Fruit fly (Drosophila melanogaster) whole organism, wandering third instar larva: ENCODE measurements around the gene Prosbeta2R2.

Experiments used
- Abd-B ChIP-seq: fragments of >200 bp; optimal IDR thresholded peaks from 2 replicates; lab custom pipeline; 2017; ENCODE audit warnings: missing biosample characterization, missing genetic modification characterization
- CG32264 ChIP-seq: fragments of 200-800 bp; sonication (Bioruptor generic); optimal IDR thresholded peaks from 2 replicates; lab custom pipeline; 2016; ENCODE audit warnings: missing biosample characterization, missing genetic modification characterization
- CG9705 ChIP-seq: fragments of 200-800 bp; sonication (Bioruptor generic); optimal IDR thresholded peaks from 2 replicates; lab custom pipeline; 2018; ENCODE audit warnings: missing biosample characterization, mild to moderate bottlenecking, missing genetic modification characterization
- CrebA ChIP-seq: fragments of 200-800 bp; sonication (Bioruptor generic); optimal IDR thresholded peaks from 2 replicates; lab custom pipeline; 2016; ENCODE audit warnings: missing biosample characterization, mild to moderate bottlenecking, missing genetic modification characterization, borderline replicate concordance
- Dfd ChIP-seq: fragments of >200 bp; optimal IDR thresholded peaks from 2 replicates; lab custom pipeline; 2017; ENCODE audit warnings: missing biosample characterization, missing genetic modification characterization
- Dif ChIP-seq: fragments of 200-275, 200-300 bp; sonication (Bioruptor generic); optimal IDR thresholded peaks from 2 replicates; lab custom pipeline; 2018; ENCODE audit warnings: missing biosample characterization, missing genetic modification characterization; ENCODE audit not compliant: partially characterized antibody
- GATAd ChIP-seq: sonication (Bioruptor generic); optimal IDR thresholded peaks from 2 replicates; lab custom pipeline; 2016; ENCODE audit warnings: missing biosample characterization, missing genetic modification characterization
- HLH106 ChIP-seq: fragments of 200-800 bp; optimal IDR thresholded peaks from 3 replicates; lab custom pipeline; 2019; ENCODE audit warnings: missing biosample characterization, mild to moderate bottlenecking, missing genetic modification characterization, moderate library complexity
- Hnf4 ChIP-seq: fragments of 200-800 bp; sonication (Bioruptor generic); optimal IDR thresholded peaks from 2 replicates; lab custom pipeline; 2016; ENCODE audit warnings: missing biosample characterization, mild to moderate bottlenecking, missing genetic modification characterization
- Hr78 ChIP-seq: fragments of >200 bp; optimal IDR thresholded peaks from 2 replicates; lab custom pipeline; 2017; ENCODE audit warnings: missing biosample characterization, missing genetic modification characterization
- Hr83 ChIP-seq: fragments of 200-300 bp; sonication (Bioruptor generic); optimal IDR thresholded peaks from 2 replicates; lab custom pipeline; 2016; ENCODE audit warnings: missing biosample characterization, mild to moderate bottlenecking, missing genetic modification characterization, moderate library complexity; ENCODE audit not compliant: poor library complexity, severe bottlenecking
- Jra ChIP-seq: sonication (Bioruptor generic); optimal IDR thresholded peaks from 2 replicates; lab custom pipeline; 2016; ENCODE audit warnings: missing biosample characterization, missing genetic modification characterization
- Myc ChIP-seq: fragments of >200 bp; optimal IDR thresholded peaks from 2 replicates; lab custom pipeline; 2017
- N ChIP-seq: fragments of >200 bp; optimal IDR thresholded peaks from 2 replicates; lab custom pipeline; 2018; ENCODE audit warnings: missing biosample characterization, missing external identifiers, missing genetic modification characterization
- OdsH ChIP-seq: fragments of 200-800 bp; sonication (Bioruptor generic); optimal IDR thresholded peaks from 2 replicates; lab custom pipeline; 2016; ENCODE audit warnings: missing biosample characterization, mild to moderate bottlenecking, missing genetic modification characterization
- Rel ChIP-seq, 2 experiments: fragments of 200-800 bp; sonication (Bioruptor generic) in 1 of 2; optimal IDR thresholded peaks; 2 replicates in 1 of 2; 3 replicates in 1 of 2; lab custom pipeline; 2016 to 2019; ENCODE audit warnings: mild to moderate bottlenecking in 2 of 2, missing biosample characterization in 2 of 2, missing genetic modification characterization in 2 of 2, moderate library complexity in 1 of 2
- Sp1 ChIP-seq: fragments of 200-800 bp; sonication (Bioruptor generic); optimal IDR thresholded peaks from 3 replicates; lab custom pipeline; 2019; ENCODE audit warnings: missing biosample characterization, mild to moderate bottlenecking, missing genetic modification characterization, moderate library complexity
- Vsx2 ChIP-seq: fragments of 200-300, 225-300 bp; sonication (Bioruptor generic); optimal IDR thresholded peaks from 2 replicates; lab custom pipeline; 2018; ENCODE audit warnings: missing biosample characterization, missing genetic modification characterization; ENCODE audit not compliant: partially characterized antibody
- br ChIP-seq: fragments of 200-800 bp; sonication (Bioruptor generic); optimal IDR thresholded peaks from 2 replicates; lab custom pipeline; 2016; ENCODE audit warnings: missing biosample characterization, missing genetic modification characterization
- brk ChIP-seq: fragments of 200-800 bp; sonication (Bioruptor generic); optimal IDR thresholded peaks from 2 replicates; lab custom pipeline; 2016; ENCODE audit warnings: missing biosample characterization, mild to moderate bottlenecking, missing genetic modification characterization
- dl ChIP-seq, 2 experiments: fragments of 175-275, 200-275 bp in 1 of 2; fragments of 200-275 bp in 1 of 2; sonication (Bioruptor generic); optimal IDR thresholded peaks; lab custom pipeline; 2018; ENCODE audit warnings: mild to moderate bottlenecking in 2 of 2, missing biosample characterization in 2 of 2, missing genetic modification characterization in 2 of 2, moderate library complexity in 2 of 2; ENCODE audit not compliant: partially characterized antibody in 2 of 2, insufficient read depth in 1 of 2
- dmrt93B ChIP-seq: fragments of 200-800 bp; sonication (Bioruptor generic); optimal IDR thresholded peaks from 2 replicates; lab custom pipeline; 2018; ENCODE audit warnings: missing biosample characterization, mild to moderate bottlenecking, missing genetic modification characterization
- dsf ChIP-seq: sonication (Bioruptor generic); optimal IDR thresholded peaks from 2 replicates; lab custom pipeline; 2016; ENCODE audit warnings: missing biosample characterization, missing genetic modification characterization, borderline replicate concordance
- ey ChIP-seq: fragments of 200-800 bp; sonication (Bioruptor generic); optimal IDR thresholded peaks from 2 replicates; lab custom pipeline; 2016; ENCODE audit warnings: missing biosample characterization, missing genetic modification characterization
- foxo ChIP-seq, 2 experiments: fragments of 200-800 bp; sonication (Bioruptor generic); optimal IDR thresholded peaks; 2 replicates in 1 of 2; 3 replicates in 1 of 2; lab custom pipeline; 2016 to 2017; ENCODE audit warnings: missing biosample characterization in 2 of 2, missing genetic modification characterization in 2 of 2
- fru ChIP-seq: fragments of 200-800 bp; sonication (Bioruptor generic); optimal IDR thresholded peaks from 3 replicates; lab custom pipeline; 2016; ENCODE audit warnings: missing biosample characterization, mild to moderate bottlenecking, missing genetic modification characterization
- h ChIP-seq: fragments of 200-800 bp; sonication (Bioruptor generic); optimal IDR thresholded peaks from 3 replicates; lab custom pipeline; 2016; ENCODE audit warnings: missing biosample characterization, mild to moderate bottlenecking, missing genetic modification characterization
- jim ChIP-seq: fragments of 175-275, 200-325 bp; sonication (Bioruptor generic); optimal IDR thresholded peaks from 2 replicates; lab custom pipeline; 2016; ENCODE audit warnings: missing biosample characterization, mild to moderate bottlenecking, missing genetic modification characterization
- lola ChIP-seq: fragments of >200 bp; optimal IDR thresholded peaks from 2 replicates; lab custom pipeline; 2017; ENCODE audit warnings: missing biosample characterization, missing genetic modification characterization
- pan ChIP-seq: fragments of >200 bp; optimal IDR thresholded peaks from 2 replicates; lab custom pipeline; 2017
- psq ChIP-seq: fragments of 200-800 bp; sonication (Bioruptor generic); optimal IDR thresholded peaks from 3 replicates; lab custom pipeline; 2017; ENCODE audit warnings: missing biosample characterization, mild to moderate bottlenecking, missing genetic modification characterization, moderate library complexity
- rgr ChIP-seq: fragments of 200-800 bp; sonication (Bioruptor generic); optimal IDR thresholded peaks from 3 replicates; lab custom pipeline; 2016; ENCODE audit warnings: missing biosample characterization, mild to moderate bottlenecking, missing genetic modification characterization
- sage ChIP-seq: fragments of 200-800 bp; sonication (Bioruptor generic); optimal IDR thresholded peaks from 2 replicates; lab custom pipeline; 2016; ENCODE audit warnings: missing biosample characterization, mild to moderate bottlenecking, missing genetic modification characterization
- sv ChIP-seq: fragments of 200-800 bp; sonication (Bioruptor generic); optimal IDR thresholded peaks from 3 replicates; lab custom pipeline; 2016; ENCODE audit warnings: missing biosample characterization, missing genetic modification characterization
- tai ChIP-seq: sonication (Bioruptor generic); optimal IDR thresholded peaks from 2 replicates; lab custom pipeline; 2016; ENCODE audit warnings: missing biosample characterization, missing genetic modification characterization
- woc ChIP-seq: sonication (Bioruptor generic); optimal IDR thresholded peaks from 2 replicates; lab custom pipeline; 2016; ENCODE audit warnings: missing biosample characterization, mild to moderate bottlenecking, missing genetic modification characterization

Gene Prosbeta2R2

dm6 chr3R:5240721-5241120 is 21.4 kb upstream of the Prosbeta2R2 start, which contains the start of gene CG33293:
Gene CG33293, minus strand, starts transcription at chr3R:5240735.
- TF ChIP-seq fru (GFP tag; lab: Kevin White, UChicago) (no peak), brk (GFP tag; lab: Kevin White, UChicago) (no peak), woc (GFP tag; lab: Kevin White, UChicago) (no peak), CG32264 (GFP tag; lab: Kevin White, UChicago) (no peak), tai (no peak), dmrt93B (GFP tag; lab: Kevin White, UChicago) (no peak), N (no peak), Dfd (no peak), dl (GFP tag; optimal IDR thresholded peaks at IDR 0.05; lab: Kevin White, UChicago; ENCODE audit: insufficient read depth in 1 of 2, partially characterized antibody in 2 of 2) (no peak), h (GFP tag; lab: Kevin White, UChicago) (no peak), GATAd (GFP tag; lab: Kevin White, UChicago) (no peak), sv (GFP tag; lab: Kevin White, UChicago) (no peak), HLH106 (tag; lab: Kevin White, UChicago) (no peak), Jra (GFP tag; lab: Kevin White, UChicago) (no peak), psq (GFP tag; lab: Kevin White, UChicago) (no peak), ey (GFP tag; lab: Kevin White, UChicago) (no peak), br (GFP tag; lab: Kevin White, UChicago) (no peak), sage (GFP tag; lab: Kevin White, UChicago) (no peak), rgr (no peak)

- TF ChIP-seq ey (GFP tag; lab: Kevin White, UChicago) (no peak), rgr (no peak), h (GFP tag; lab: Kevin White, UChicago) (no peak), Jra (GFP tag; lab: Kevin White, UChicago) (no peak), OdsH (no peak), HLH106 (tag; lab: Kevin White, UChicago) (no peak), Vsx2 (GFP tag; lab: Kevin White, UChicago) (no peak), pan (lab: Kevin White, UChicago) (no peak), br (GFP tag; lab: Kevin White, UChicago) (no peak), foxo (GFP tag; optimal IDR thresholded peaks at IDR 0.05; lab: Kevin White, UChicago) (no peak), Abd-B (GFP tag; lab: Kevin White, UChicago) (no peak), woc (GFP tag; lab: Kevin White, UChicago) (no peak), Hr83 (no peak), Rel (GFP tag; optimal IDR thresholded peaks at IDR 0.05; lab: Kevin White, UChicago) (no peak), Rel (tag; optimal IDR thresholded peaks at IDR 0.05; lab: Kevin White, UChicago) (no peak), dl (GFP tag; optimal IDR thresholded peaks at IDR 0.05; lab: Kevin White, UChicago; ENCODE audit: insufficient read depth in 1 of 2, partially characterized antibody in 2 of 2) (no peak), lola (no peak)
Measured at dm6 chr3R:5237215-5237614, 17.9 kb upstream of the Prosbeta2R2 start, which contains the start of gene rtp. Gene rtp, minus strand, starts transcription at chr3R:5237315.

DNA sequence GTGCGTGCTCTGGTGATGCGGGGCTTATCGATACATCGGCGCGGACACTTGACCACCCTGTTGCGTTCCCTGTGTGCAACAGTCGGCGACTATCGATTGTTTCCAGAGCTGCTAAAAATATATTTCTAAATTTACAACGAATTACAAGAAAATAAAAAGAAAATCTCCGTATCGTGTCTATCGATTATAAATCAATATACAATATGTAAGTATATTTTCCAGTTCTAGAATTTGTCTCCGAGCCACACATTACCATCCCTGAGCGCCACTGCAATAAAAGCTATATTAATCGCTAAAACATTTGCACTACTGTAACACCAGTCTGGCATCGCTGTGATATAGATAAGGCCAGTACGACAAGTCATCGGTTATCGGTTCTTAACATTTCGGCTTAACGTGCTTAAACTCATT is 12.9 kb upstream of the Prosbeta2R2 start, which contains the start of the genes Kat60 and Mms19:
Gene Kat60, minus strand, starts transcription at position 13 of the 411 bp plus-strand sequence.
Gene Mms19, plus strand, starts transcription at position 347 of the 411 bp plus-strand sequence.
- TF ChIP-seq br (GFP tag; lab: Kevin White, UChicago), result peak; percentile 51
- TF ChIP-seq h (GFP tag; lab: Kevin White, UChicago), result peak; percentile 77
- no peak for TF ChIP-seq CrebA (GFP tag; lab: Kevin White, UChicago)
- TF ChIP-seq foxo (GFP tag; optimal IDR thresholded peaks at IDR 0.05; lab: Kevin White, UChicago), result peak in 1 of 2 experiments; percentile 79
- peak; percentile 76 for TF ChIP-seq HLH106 (tag; lab: Kevin White, UChicago)
- TF ChIP-seq CG9705 (GFP tag; lab: Kevin White, UChicago), result peak; percentile 40
- TF ChIP-seq GATAd (GFP tag; lab: Kevin White, UChicago), result peak; percentile 75
- TF ChIP-seq jim (GFP tag; lab: Kevin White, UChicago), result no peak
- TF ChIP-seq Abd-B (GFP tag; lab: Kevin White, UChicago), result no peak
- peak; percentile 71 for TF ChIP-seq fru (GFP tag; lab: Kevin White, UChicago)
- TF ChIP-seq dsf (GFP tag; lab: Kevin White, UChicago), result peak; percentile 55
- peak; percentile 48 for TF ChIP-seq Sp1 (GFP tag; lab: Kevin White, UChicago)
- peak; percentile 85 for TF ChIP-seq Hnf4 (GFP tag; lab: Kevin White, UChicago)
- TF ChIP-seq pan (lab: Kevin White, UChicago), result no peak
- peak; percentile 55 for TF ChIP-seq psq (GFP tag; lab: Kevin White, UChicago)
- peak; percentile 65 for TF ChIP-seq Hr83
- TF ChIP-seq ey (GFP tag; lab: Kevin White, UChicago), result peak; percentile 70
- no peak for TF ChIP-seq Hr78 (GFP tag; lab: Kevin White, UChicago)
- TF ChIP-seq tai, result no peak
- TF ChIP-seq Dif (GFP tag; lab: Kevin White, UChicago), result no peak
- TF ChIP-seq dmrt93B (GFP tag; lab: Kevin White, UChicago), result peak; percentile 64
- TF ChIP-seq Dfd, result no peak
- peak; percentile 48 for TF ChIP-seq OdsH
- peak; percentile 61 for TF ChIP-seq rgr
- peak; percentile 89 for TF ChIP-seq Jra (GFP tag; lab: Kevin White, UChicago)
- TF ChIP-seq Myc (lab: Kevin White, UChicago), result peak; percentile 95
- no peak for TF ChIP-seq Rel (GFP tag; optimal IDR thresholded peaks at IDR 0.05; lab: Kevin White, UChicago)
- peak; percentile 6 for TF ChIP-seq Rel (tag; optimal IDR thresholded peaks at IDR 0.05; lab: Kevin White, UChicago)
- peak; percentile 60 for TF ChIP-seq sv (GFP tag; lab: Kevin White, UChicago)
- peak; percentile 96 for TF ChIP-seq woc (GFP tag; lab: Kevin White, UChicago)
- TF ChIP-seq lola, result no peak
